Worm (Caenorhabditis elegans) whole organism, L3 larva: ENCODE data around the gene dsb-2.

Experiments
- R02D3.7 ChIP-seq: fragments of 150-350 bp; optimal IDR thresholded peaks from 2 replicates; lab custom pipeline; 2014; ENCODE audit warnings: missing biosample characterization, missing genetic modification characterization
- lin-39 ChIP-seq: fragments of 150-350 bp; optimal IDR thresholded peaks from 2 replicates; lab custom pipeline; 2018; ENCODE audit warnings: missing biosample characterization, missing genetic modification reagents, missing genetic modification characterization
- nhr-237 ChIP-seq: fragments of 150-350 bp; optimal IDR thresholded peaks from 2 replicates; lab custom pipeline; 2014; ENCODE audit warnings: missing biosample characterization, missing genetic modification characterization
- nhr-25 ChIP-seq: sonication (generic microtip); optimal IDR thresholded peaks from 2 replicates; lab custom pipeline; 2017; ENCODE audit warnings: missing biosample characterization, missing genetic modification characterization
- pha-4 ChIP-seq: fragments of 150-350 bp; optimal IDR thresholded peaks from 2 replicates; lab custom pipeline; 2014; ENCODE audit warnings: missing biosample characterization, missing genetic modification reagents, missing genetic modification characterization
- snpc-4 ChIP-seq: fragments of 150-350 bp; optimal IDR thresholded peaks from 2 replicates; lab custom pipeline; 2014; ENCODE audit warnings: missing biosample characterization, missing genetic modification characterization
- tbx-2 ChIP-seq: sonication (generic microtip); optimal IDR thresholded peaks from 2 replicates; lab custom pipeline; 2016; ENCODE audit warnings: mild to moderate bottlenecking, missing genetic modification characterization, missing compliant biosample characterization
- unc-62 ChIP-seq: fragments of 150-350 bp; sonication (generic microtip); optimal IDR thresholded peaks from 4 replicates; lab custom pipeline; 2014; ENCODE audit warnings: missing biosample characterization, missing genetic modification reagents, missing genetic modification characterization
- zag-1 ChIP-seq: fragments of 150-350 bp; optimal IDR thresholded peaks from 2 replicates; lab custom pipeline; 2014; ENCODE audit warnings: missing biosample characterization, missing genetic modification characterization
- ztf-11 ChIP-seq: fragments of 150-350 bp; optimal IDR thresholded peaks from 2 replicates; lab custom pipeline; 2014; ENCODE audit warnings: missing biosample characterization, missing genetic modification characterization

ce11 chrII:14361719-14362118, 49.2 kb upstream of the dsb-2 start, which contains the start of gene tebp-1:
- no peak for TF ChIP-seq zag-1
- no peak for TF ChIP-seq snpc-4
- TF ChIP-seq ztf-11 (tag; lab: Kevin White, UChicago) = no peak
- no peak for TF ChIP-seq unc-62 (GFP tag; lab: Kevin White, UChicago)
- TF ChIP-seq nhr-25 = no peak
- TF ChIP-seq tbx-2 (tag; lab: Kevin White, UChicago) = no peak
- TF ChIP-seq pha-4 (tag; lab: Kevin White, UChicago) = no peak
- TF ChIP-seq nhr-237 (tag; lab: Kevin White, UChicago) = no peak
- TF ChIP-seq R02D3.7 (tag; lab: Kevin White, UChicago) = no peak
- TF ChIP-seq lin-39 = no peak
